Fruit fly (Drosophila melanogaster) whole organism, embryonic: Measurements from ENCODE around the gene CG15922.

Experiments used
- CG11456 ChIP-seq: fragments of 200-800 bp; sonication (Bioruptor generic); IDR thresholded peaks from 3 replicates; pipeline ENCODE4 v1.3.6; 2022; ENCODE audit warnings: missing biosample characterization, missing genetic modification characterization
- CG13624 ChIP-seq: fragments of 200-800 bp; sonication (Bioruptor generic); optimal IDR thresholded peaks from 2 replicates; lab custom pipeline; 2016; ENCODE audit warnings: missing biosample characterization, missing genetic modification characterization
- CG15269 ChIP-seq: fragments of 200-800 bp; sonication (Bioruptor generic); optimal IDR thresholded peaks from 2 replicates; lab custom pipeline; 2018; ENCODE audit warnings: missing biosample characterization, mild to moderate bottlenecking, missing genetic modification characterization, moderate library complexity
- CG15601 ChIP-seq: fragments of 200-800 bp; sonication (Bioruptor generic); optimal IDR thresholded peaks from 3 replicates; lab custom pipeline; 2019; ENCODE audit warnings: missing biosample characterization, mild to moderate bottlenecking, missing genetic modification characterization, moderate library complexity
- CG16863 ChIP-seq: fragments of 200-800 bp; sonication (Bioruptor generic); optimal IDR thresholded peaks from 3 replicates; lab custom pipeline; 2016; ENCODE audit warnings: missing biosample characterization, missing genetic modification characterization
- CG17361 ChIP-seq: fragments of 200-800 bp; sonication (Bioruptor generic); IDR thresholded peaks from 3 replicates; pipeline ENCODE4 v1.3.6; 2022; ENCODE audit warnings: missing biosample characterization, missing genetic modification characterization
- CG17385 ChIP-seq: fragments of 200-800 bp; sonication (Bioruptor generic); optimal IDR thresholded peaks from 3 replicates; lab custom pipeline; 2018; ENCODE audit warnings: missing biosample characterization, mild to moderate bottlenecking, missing genetic modification characterization
- CG31441 ChIP-seq: fragments of 200-800 bp; sonication (Bioruptor generic); IDR thresholded peaks from 2 replicates; pipeline ENCODE4 v1.3.6; 2022; ENCODE audit warnings: missing biosample characterization, missing genetic modification characterization
- CG34422 ChIP-seq: fragments of 200-800 bp; sonication (Bioruptor generic); IDR thresholded peaks from 3 replicates; pipeline ENCODE4 v1.3.6; 2022; ENCODE audit warnings: missing biosample characterization, missing genetic modification characterization
- CG3847 ChIP-seq: fragments of 200-800 bp; sonication (Bioruptor generic); IDR thresholded peaks from 2 replicates; pipeline ENCODE4 v1.3.6; 2022; ENCODE audit warnings: missing biosample characterization, missing genetic modification characterization
- CG43689 ChIP-seq: fragments of 200-800 bp; sonication (Bioruptor generic); IDR thresholded peaks from 2 replicates; pipeline ENCODE4 v1.3.6; 2022; ENCODE audit warnings: missing biosample characterization, missing genetic modification characterization
- CG5953 ChIP-seq: fragments of 200-800 bp; sonication (Bioruptor generic); IDR thresholded peaks from 2 replicates; pipeline ENCODE4 v1.3.6; 2022; ENCODE audit warnings: missing biosample characterization, missing genetic modification characterization
- CG6175 ChIP-seq: fragments of 200-800 bp; sonication (Bioruptor generic); IDR thresholded peaks from 3 replicates; pipeline ENCODE4 v1.3.6; 2022; ENCODE audit warnings: missing biosample characterization, missing genetic modification characterization
- CG7271 ChIP-seq: fragments of 200-800 bp; sonication (Bioruptor generic); optimal IDR thresholded peaks from 2 replicates; lab custom pipeline; 2018; ENCODE audit warnings: missing biosample characterization, mild to moderate bottlenecking, missing genetic modification characterization, moderate library complexity
- CG7372 ChIP-seq: fragments of 200-800 bp; sonication (Bioruptor generic); IDR thresholded peaks from 2 replicates; pipeline ENCODE4 v1.3.6; 2022; ENCODE audit warnings: missing biosample characterization, missing genetic modification characterization
- CG7839 ChIP-seq: fragments of 200-800 bp; sonication (Bioruptor generic); optimal IDR thresholded peaks from 3 replicates; lab custom pipeline; 2018; ENCODE audit warnings: missing biosample characterization, mild to moderate bottlenecking, missing genetic modification characterization, moderate library complexity
- CG9727 ChIP-seq: fragments of 200-800 bp; sonication (Bioruptor generic); optimal IDR thresholded peaks from 3 replicates; lab custom pipeline; 2017; ENCODE audit warnings: missing biosample characterization, mild to moderate bottlenecking, missing genetic modification characterization
- Doc2 ChIP-seq: fragments of 200-800 bp; sonication (Bioruptor generic); IDR thresholded peaks from 2 replicates; pipeline ENCODE4 v1.3.6; 2022; ENCODE audit warnings: missing biosample characterization, missing genetic modification characterization
- HLH4C ChIP-seq: fragments of 200-800 bp; sonication (Bioruptor generic); IDR thresholded peaks from 3 replicates; pipeline ENCODE4 v1.3.6; 2022; ENCODE audit warnings: missing biosample characterization, missing genetic modification characterization; ENCODE audit not compliant: partially characterized antibody
- Optix ChIP-seq: fragments of 200-800 bp; sonication (Bioruptor generic); IDR thresholded peaks from 3 replicates; pipeline ENCODE4 v1.3.6; 2022; ENCODE audit warnings: missing biosample characterization, missing genetic modification characterization
- Poxn ChIP-seq: fragments of 200-800 bp; sonication (Bioruptor generic); IDR thresholded peaks from 2 replicates; pipeline ENCODE4 v1.3.6; 2022; ENCODE audit warnings: missing biosample characterization, missing genetic modification characterization
- Sry-δ ChIP-seq: fragments of 200-800 bp; sonication (Bioruptor generic); optimal IDR thresholded peaks from 2 replicates; lab custom pipeline; 2016; ENCODE audit warnings: missing biosample characterization, missing genetic modification characterization
- Trl ChIP-seq, 3 experiments: fragments of >200 bp in 2 of 3; fragments of 200-800 bp in 1 of 3; sonication (Bioruptor generic) in 1 of 3; optimal IDR thresholded peaks; 2 replicates in 1 of 3; 3 replicates in 2 of 3; lab custom pipeline; 2016 to 2017; ENCODE audit warnings: missing biosample characterization in 1 of 3, missing genetic modification characterization in 1 of 3
- ap ChIP-seq: fragments of 200-800 bp; sonication (Bioruptor generic); IDR thresholded peaks from 2 replicates; pipeline ENCODE4 v1.3.6; 2022; ENCODE audit warnings: missing biosample characterization, missing genetic modification characterization
- ara ChIP-seq: fragments of 200-800 bp; sonication (Bioruptor generic); IDR thresholded peaks from 2 replicates; pipeline ENCODE4 v1.3.6; 2022; ENCODE audit warnings: missing biosample characterization, missing genetic modification characterization
- bigmax ChIP-seq: fragments of 200-800 bp; sonication (Bioruptor generic); optimal IDR thresholded peaks from 2 replicates; lab custom pipeline; 2018; ENCODE audit warnings: missing biosample characterization, mild to moderate bottlenecking, missing genetic modification characterization
- crp ChIP-seq, 2 experiments: fragments of 200-800 bp; sonication (Bioruptor generic); optimal IDR thresholded peaks; 2 replicates in 1 of 2; 3 replicates in 1 of 2; lab custom pipeline; 2017; ENCODE audit warnings: missing biosample characterization in 2 of 2, missing genetic modification characterization in 2 of 2, mild to moderate bottlenecking in 1 of 2, moderate library complexity in 1 of 2
- dimm ChIP-seq: fragments of 200-800 bp; sonication (Bioruptor generic); IDR thresholded peaks from 2 replicates; pipeline ENCODE4 v1.3.6; 2022; ENCODE audit warnings: missing biosample characterization, missing genetic modification characterization
- gfzf ChIP-seq: fragments of 200-800 bp; sonication (Bioruptor generic); optimal IDR thresholded peaks from 2 replicates; lab custom pipeline; 2016; ENCODE audit warnings: missing biosample characterization, mild to moderate bottlenecking, missing genetic modification characterization, moderate library complexity
- gsb-n ChIP-seq: fragments of 200-800 bp; sonication (Bioruptor generic); optimal IDR thresholded peaks from 3 replicates; lab custom pipeline; 2018; ENCODE audit warnings: missing biosample characterization, mild to moderate bottlenecking, missing genetic modification characterization
- hkb ChIP-seq, 2 experiments: fragments of 200-800 bp in 1 of 2; fragments of >200 bp in 1 of 2; sonication (Bioruptor generic) in 1 of 2; IDR thresholded peaks in 1 of 2; optimal IDR thresholded peaks in 1 of 2; 2 replicates each; pipeline versions ENCODE4 v1.3.6 to Lab custom; 2017 to 2022; ENCODE audit warnings: missing biosample characterization in 1 of 2, missing genetic modification characterization in 1 of 2
- insv ChIP-seq, 2 experiments: fragments of 200-800 bp; sonication (Bioruptor generic); optimal IDR thresholded peaks; 3 replicates each; lab custom pipeline; 2016 to 2018; ENCODE audit warnings: missing biosample characterization in 2 of 2, missing genetic modification characterization in 2 of 2
- knrl ChIP-seq: fragments of 200-800 bp; sonication (Bioruptor generic); IDR thresholded peaks from 3 replicates; pipeline ENCODE4 v1.3.6; 2022; ENCODE audit warnings: missing biosample characterization, missing genetic modification characterization; ENCODE audit not compliant: partially characterized antibody
- onecut ChIP-seq: fragments of 200-800 bp; sonication (Bioruptor generic); IDR thresholded peaks from 2 replicates; pipeline ENCODE4 v1.3.6; 2022; ENCODE audit warnings: missing biosample characterization, missing genetic modification characterization
- pb ChIP-seq: fragments of 200-800 bp; sonication (Bioruptor generic); optimal IDR thresholded peaks from 3 replicates; lab custom pipeline; 2016; ENCODE audit warnings: missing biosample characterization, missing genetic modification characterization
- pho ChIP-seq: fragments of 200-800 bp; sonication (Bioruptor generic); optimal IDR thresholded peaks from 2 replicates; lab custom pipeline; 2016; ENCODE audit warnings: missing biosample characterization, missing genetic modification characterization
- pnt ChIP-seq: fragments of 200-800 bp; sonication (Bioruptor generic); optimal IDR thresholded peaks from 3 replicates; lab custom pipeline; 2016; ENCODE audit warnings: missing biosample characterization, missing genetic modification characterization
- repo ChIP-seq: fragments of 200-800 bp; sonication (Bioruptor generic); optimal IDR thresholded peaks from 2 replicates; lab custom pipeline; 2016; ENCODE audit warnings: missing biosample characterization, missing genetic modification characterization
- trem ChIP-seq: fragments of 200-800 bp; optimal IDR thresholded peaks from 3 replicates; lab custom pipeline; 2019; ENCODE audit warnings: missing biosample characterization, mild to moderate bottlenecking, missing genetic modification characterization, moderate library complexity
- wek ChIP-seq: fragments of 200-800 bp; sonication (Bioruptor generic); optimal IDR thresholded peaks from 3 replicates; lab custom pipeline; 2018; ENCODE audit warnings: missing biosample characterization, mild to moderate bottlenecking, missing genetic modification characterization, moderate library complexity
- zfh1 ChIP-seq: fragments of 200-800 bp; sonication (Bioruptor generic); IDR thresholded peaks from 3 replicates; pipeline ENCODE4 v1.3.6; 2022; ENCODE audit warnings: missing biosample characterization, missing genetic modification characterization

The CG15922 gene

DNA sequence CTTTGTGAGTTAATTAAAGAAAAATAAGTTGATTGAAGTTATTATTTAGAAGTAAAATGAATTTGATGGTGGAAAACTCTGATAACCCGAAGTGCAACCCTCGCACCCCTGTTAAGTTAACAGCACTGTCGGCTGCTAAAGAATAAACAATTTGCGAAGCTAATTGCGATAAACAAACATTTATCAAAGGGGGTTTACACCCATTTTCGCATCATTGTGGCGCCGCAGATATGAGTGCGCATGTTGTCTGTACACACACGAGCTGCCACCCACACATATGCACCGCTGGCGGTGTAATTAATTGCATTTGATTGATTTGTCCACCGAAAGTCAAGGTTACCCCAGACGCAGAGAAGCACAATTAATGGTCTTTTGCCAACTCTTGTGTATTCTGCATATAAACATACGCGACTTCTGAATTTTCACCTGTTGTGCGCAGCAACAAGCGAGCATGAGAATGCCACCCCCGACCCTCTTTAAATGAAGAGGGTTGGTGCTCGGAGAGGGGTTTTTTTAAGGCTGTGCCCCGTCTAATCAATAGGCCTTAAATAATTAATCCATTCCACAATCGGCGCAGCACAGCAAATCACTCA is 8.5 kb downstream of the CG15922 start (continued):
- TF ChIP-seq repo (GFP tag; lab: Kevin White, UChicago) (no peak), CG7839 (tag; lab: Kevin White, UChicago) (no peak), HLH4C (no peak), Optix (GFP tag; lab: Robert Waterston, UW) (no peak), Doc2 (GFP tag; lab: Robert Waterston, UW) (no peak), trem (tag; lab: Kevin White, UChicago) (no peak), pnt (no peak), gsb-n (tag; lab: Kevin White, UChicago) (no peak), CG6175 (GFP tag; lab: Robert Waterston, UW) (no peak), CG7372 (no peak), CG9727 (GFP tag; lab: Kevin White, UChicago) (no peak), dimm (GFP tag; lab: Robert Waterston, UW) (no peak), ara (no peak), zfh1 (GFP tag; lab: Robert Waterston, UW) (no peak), gfzf (GFP tag; lab: Kevin White, UChicago) (no peak), Sry-δ (no peak), ap (GFP tag; lab: Robert Waterston, UW) (no peak), CG16863 (GFP tag; lab: Kevin White, UChicago) (no peak), CG3847 (GFP tag; lab: Robert Waterston, UW) (no peak), Trl (optimal IDR thresholded peaks at IDR 0.05; lab: Kevin White, UChicago) (no peak), Trl (GFP tag; optimal IDR thresholded peaks at IDR 0.05; lab: Kevin White, UChicago) (no peak), CG15601 (tag; lab: Kevin White, UChicago) (no peak), bigmax (GFP tag; lab: Kevin White, UChicago) (no peak), CG11456 (GFP tag; lab: Robert Waterston, UW) (no peak), CG31441 (GFP tag; lab: Robert Waterston, UW) (no peak), CG15269 (tag; lab: Kevin White, UChicago) (no peak), CG43689 (GFP tag; lab: Robert Waterston, UW) (no peak), knrl (GFP tag; lab: Robert Waterston, UW) (no peak), crp (GFP tag; optimal IDR thresholded peaks at IDR 0.05; lab: Kevin White, UChicago) (no peak), CG17361 (GFP tag; lab: Robert Waterston, UW) (no peak), CG7271 (no peak), hkb (optimal IDR thresholded peaks at IDR 0.05; lab: Kevin White, UChicago) (no peak), hkb (GFP tag; IDR thresholded peaks at IDR 0.05; lab: Robert Waterston, UW) (no peak), Poxn (no peak), pho (GFP tag; lab: Kevin White, UChicago) (no peak), insv (GFP tag; optimal IDR thresholded peaks at IDR 0.05; lab: Kevin White, UChicago) (no peak), wek (GFP tag; lab: Kevin White, UChicago) (peak; percentile 24), CG17385 (GFP tag; lab: Kevin White, UChicago) (peak; percentile 24), CG5953 (GFP tag; lab: Robert Waterston, UW) (no peak), CG13624 (GFP tag; lab: Kevin White, UChicago) (no peak), pb (GFP tag; lab: Kevin White, UChicago) (no peak), onecut (peak; percentile 48), CG34422 (GFP tag; lab: Robert Waterston, UW) (peak; percentile 21; the same call in 1 of the 3 replicates)
- TF ChIP-seq, all 482 proteins: peak for 31
